Worm (Caenorhabditis elegans) whole organism, L3 larva: ENCODE measurements around the gene F20G2.2.

Source experiments
- R02D3.7 ChIP-seq: fragments of 150-350 bp; optimal IDR thresholded peaks from 2 replicates; lab custom pipeline; 2014; ENCODE audit warnings: missing biosample characterization, missing genetic modification characterization
- ZK546.5 ChIP-seq: sonication (generic microtip); optimal IDR thresholded peaks from 2 replicates; lab custom pipeline; 2017; ENCODE audit warnings: missing biosample characterization, missing genetic modification characterization
- aly-2 ChIP-seq: fragments of 150-350 bp; optimal IDR thresholded peaks from 2 replicates; lab custom pipeline; 2014; ENCODE audit warnings: missing biosample characterization, missing genetic modification characterization
- ama-1 ChIP-seq: fragments of 150-350 bp; optimal IDR thresholded peaks from 2 replicates; lab custom pipeline; 2018
- ceh-82 ChIP-seq: fragments of 150-350 bp; optimal IDR thresholded peaks from 2 replicates; lab custom pipeline; 2014; ENCODE audit warnings: missing biosample characterization, missing genetic modification characterization
- ceh-9 ChIP-seq: sonication (generic microtip); optimal IDR thresholded peaks from 2 replicates; lab custom pipeline; 2018; ENCODE audit warnings: missing biosample characterization, missing genetic modification characterization
- daf-12 ChIP-seq: fragments of 150-350 bp; optimal IDR thresholded peaks from 2 replicates; lab custom pipeline; 2014; ENCODE audit warnings: missing biosample characterization, missing genetic modification reagents, missing genetic modification characterization
- egl-27 ChIP-seq: sonication (generic microtip); optimal IDR thresholded peaks from 4 replicates; lab custom pipeline; 2017; ENCODE audit warnings: missing biosample characterization, missing genetic modification reagents, missing genetic modification characterization
- egl-5 ChIP-seq: fragments of 150-350 bp; optimal IDR thresholded peaks from 2 replicates; lab custom pipeline; 2017; ENCODE audit warnings: missing biosample characterization, missing genetic modification reagents, missing genetic modification characterization, inconsistent platforms
- elt-1 ChIP-seq: fragments of 150-350 bp; optimal IDR thresholded peaks from 2 replicates; lab custom pipeline; 2014; ENCODE audit warnings: missing biosample characterization, missing genetic modification characterization
- elt-2 ChIP-seq: sonication (generic microtip); optimal IDR thresholded peaks from 2 replicates; lab custom pipeline; 2016; ENCODE audit warnings: missing genetic modification reagents, mild to moderate bottlenecking, missing genetic modification characterization, missing compliant biosample characterization
- eor-1 ChIP-seq, 2 experiments: fragments of 150-350 bp; optimal IDR thresholded peaks; 2 replicates each; lab custom pipeline; 2014 to 2018; ENCODE audit warnings: missing biosample characterization in 2 of 2, missing genetic modification characterization in 2 of 2
- fkh-10 ChIP-seq: sonication (generic microtip); optimal IDR thresholded peaks from 2 replicates; lab custom pipeline; 2017; ENCODE audit warnings: missing biosample characterization, missing genetic modification reagents, missing genetic modification characterization
- fkh-2 ChIP-seq: fragments of 150-350 bp; optimal IDR thresholded peaks from 2 replicates; lab custom pipeline; 2014; ENCODE audit warnings: missing biosample characterization, missing genetic modification reagents, missing genetic modification characterization
- fos-1 ChIP-seq: fragments of 150-350 bp; optimal IDR thresholded peaks from 2 replicates; lab custom pipeline; 2014; ENCODE audit warnings: missing biosample characterization, missing genetic modification characterization
- hmg-11 ChIP-seq: sonication (generic microtip); optimal IDR thresholded peaks from 2 replicates; lab custom pipeline; 2016; ENCODE audit warnings: missing genetic modification characterization, missing compliant biosample characterization
- jun-1 ChIP-seq: fragments of 150-350 bp; optimal IDR thresholded peaks from 2 replicates; lab custom pipeline; 2014; ENCODE audit warnings: missing biosample characterization, missing genetic modification reagents, missing genetic modification characterization
- lin-15B ChIP-seq: fragments of 150-350 bp; optimal IDR thresholded peaks from 2 replicates; lab custom pipeline; 2014; ENCODE audit warnings: missing biosample characterization, missing genetic modification characterization
- lin-39 ChIP-seq: fragments of 150-350 bp; optimal IDR thresholded peaks from 2 replicates; lab custom pipeline; 2018; ENCODE audit warnings: missing biosample characterization, missing genetic modification reagents, missing genetic modification characterization
- lsy-12 ChIP-seq: sonication (generic microtip); optimal IDR thresholded peaks from 2 replicates; lab custom pipeline; 2016; ENCODE audit warnings: mild to moderate bottlenecking, missing genetic modification characterization, missing compliant biosample characterization
- mdl-1 ChIP-seq: fragments of 150-350 bp; optimal IDR thresholded peaks from 2 replicates; lab custom pipeline; 2014; ENCODE audit warnings: missing biosample characterization, missing genetic modification characterization
- nfya-1 ChIP-seq: sonication (generic microtip); optimal IDR thresholded peaks from 2 replicates; lab custom pipeline; 2017; ENCODE audit warnings: missing genetic modification characterization, mild to moderate bottlenecking, missing compliant biosample characterization, antibody characterized with exemption, moderate library complexity; ENCODE audit not compliant: insufficient read depth
- nhr-11 ChIP-seq: fragments of 150-350 bp; optimal IDR thresholded peaks from 2 replicates; lab custom pipeline; 2014; ENCODE audit warnings: missing biosample characterization, missing genetic modification characterization
- nhr-12 ChIP-seq: fragments of 150-350 bp; optimal IDR thresholded peaks from 2 replicates; lab custom pipeline; 2014; ENCODE audit warnings: missing biosample characterization, missing genetic modification characterization
- nhr-23 ChIP-seq: fragments of 150-350 bp; optimal IDR thresholded peaks from 2 replicates; lab custom pipeline; 2014; ENCODE audit warnings: missing biosample characterization, missing genetic modification reagents, missing genetic modification characterization
- nhr-237 ChIP-seq: fragments of 150-350 bp; optimal IDR thresholded peaks from 2 replicates; lab custom pipeline; 2014; ENCODE audit warnings: missing biosample characterization, missing genetic modification characterization
- nhr-25 ChIP-seq: sonication (generic microtip); optimal IDR thresholded peaks from 2 replicates; lab custom pipeline; 2017; ENCODE audit warnings: missing biosample characterization, missing genetic modification characterization
- nhr-28 ChIP-seq: fragments of 150-350 bp; optimal IDR thresholded peaks from 2 replicates; lab custom pipeline; 2014; ENCODE audit warnings: missing biosample characterization, missing genetic modification characterization
- nhr-43 ChIP-seq: sonication (generic microtip); optimal IDR thresholded peaks from 2 replicates; lab custom pipeline; 2016; ENCODE audit warnings: mild to moderate bottlenecking, missing genetic modification characterization, missing compliant biosample characterization; ENCODE audit not compliant: poor library complexity, severe bottlenecking
- nhr-76 ChIP-seq: fragments of 150-350 bp; sonication (generic microtip); optimal IDR thresholded peaks from 5 replicates; lab custom pipeline; 2014; ENCODE audit warnings: missing biosample characterization, missing genetic modification characterization
- nhr-77 ChIP-seq: fragments of 150-350 bp; optimal IDR thresholded peaks from 2 replicates; lab custom pipeline; 2014; ENCODE audit warnings: missing biosample characterization, missing genetic modification characterization
- pha-4 ChIP-seq: fragments of 150-350 bp; optimal IDR thresholded peaks from 2 replicates; lab custom pipeline; 2014; ENCODE audit warnings: missing biosample characterization, missing genetic modification reagents, missing genetic modification characterization
- pqm-1 ChIP-seq: fragments of 150-350 bp; optimal IDR thresholded peaks from 2 replicates; lab custom pipeline; 2017; ENCODE audit warnings: missing biosample characterization, missing genetic modification characterization, inconsistent platforms
- skn-1 ChIP-seq: fragments of 150-350 bp; optimal IDR thresholded peaks from 2 replicates; lab custom pipeline; 2014; ENCODE audit warnings: missing biosample characterization, missing genetic modification characterization
- snpc-4 ChIP-seq: fragments of 150-350 bp; optimal IDR thresholded peaks from 2 replicates; lab custom pipeline; 2014; ENCODE audit warnings: missing biosample characterization, missing genetic modification characterization
- unc-62 ChIP-seq: fragments of 150-350 bp; sonication (generic microtip); optimal IDR thresholded peaks from 4 replicates; lab custom pipeline; 2014; ENCODE audit warnings: missing biosample characterization, missing genetic modification reagents, missing genetic modification characterization
- zag-1 ChIP-seq: fragments of 150-350 bp; optimal IDR thresholded peaks from 2 replicates; lab custom pipeline; 2014; ENCODE audit warnings: missing biosample characterization, missing genetic modification characterization
- ztf-11 ChIP-seq: fragments of 150-350 bp; optimal IDR thresholded peaks from 2 replicates; lab custom pipeline; 2014; ENCODE audit warnings: missing biosample characterization, missing genetic modification characterization
- ztf-4 ChIP-seq: fragments of 150-350 bp; optimal IDR thresholded peaks from 2 replicates; lab custom pipeline; 2014; ENCODE audit warnings: missing biosample characterization, missing genetic modification characterization

Gene F20G2.2

DNA sequence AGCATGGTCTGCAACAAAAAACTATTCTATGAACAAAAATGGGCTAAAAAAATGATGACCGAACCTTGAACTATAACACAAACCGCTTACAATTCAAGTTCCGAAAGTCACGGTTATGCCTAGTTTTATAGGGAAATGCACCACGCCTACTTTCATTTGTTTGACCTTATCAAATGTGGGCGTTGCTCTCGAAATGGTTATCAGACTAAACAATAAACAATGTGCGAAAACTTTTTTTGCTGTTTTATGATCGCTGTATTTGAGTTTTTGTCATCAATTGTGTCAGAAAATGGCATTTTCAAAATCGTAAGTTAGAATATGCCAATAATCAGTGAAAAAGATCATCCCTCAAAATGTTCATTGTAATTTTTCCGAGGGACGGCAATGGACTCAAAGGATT is 20.1 kb downstream of the F20G2.2 start, which contains the start of gene F35E12.6:
TSS of gene F35E12.6 (minus strand) at position 101 of the 400 bp plus-strand sequence.
- TF ChIP-seq eor-1 (tag; optimal IDR thresholded peaks at IDR 0.05; lab: Kevin White, UChicago) (no peak), R02D3.7 (no peak), lin-39 (no peak), elt-2 (tag; lab: Kevin White, UChicago) (peak; percentile 36), fkh-2 (tag; lab: Kevin White, UChicago) (no peak)

- TF ChIP-seq daf-12 (tag; lab: Kevin White, UChicago) (no peak), elt-2 (tag; lab: Kevin White, UChicago) (peak; percentile 58), pqm-1 (tag; lab: Kevin White, UChicago) (peak; percentile 35)
These were observed 25.4 kb downstream of the F20G2.2 start, which contains the start of gene dct-17 for ce11 chrV:13730762-13731161. Gene dct-17 (minus strand): TSS chrV:13730784.

DNA sequence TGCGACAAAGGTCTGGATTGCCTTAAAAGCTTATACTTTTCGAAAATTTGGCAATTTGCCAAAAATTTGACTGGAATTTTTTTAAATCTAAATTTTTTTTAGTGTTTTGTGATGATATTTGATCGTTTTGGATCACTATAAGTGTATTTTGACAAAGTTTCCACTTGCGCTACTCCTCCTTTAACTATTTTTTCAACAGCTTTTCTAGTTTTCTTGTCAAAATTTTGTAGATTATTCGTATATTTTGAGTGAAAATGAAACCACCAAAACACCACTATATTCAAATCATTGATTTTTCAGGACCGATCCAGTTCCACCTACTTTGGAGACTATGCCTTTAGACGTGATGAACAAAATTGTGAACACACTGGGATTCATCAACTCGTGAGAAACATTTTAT is 30.6 kb downstream of the F20G2.2 start, which contains the start of gene fbxa-181:
TSS of gene fbxa-181 (plus strand) at position 301 of the 400 bp plus-strand sequence.
- TF ChIP-seq lin-15B (tag; lab: Kevin White, UChicago): no peak
- no peak for TF ChIP-seq hmg-11 (tag; lab: Kevin White, UChicago)
- no peak for TF ChIP-seq nhr-76
- no peak for TF ChIP-seq snpc-4 (tag; lab: Kevin White, UChicago)
- TF ChIP-seq mdl-1 (tag; lab: Kevin White, UChicago): no peak
- TF ChIP-seq ceh-9 (tag; lab: Kevin White, UChicago): no peak
- no peak for TF ChIP-seq ZK546.5 (tag; lab: Kevin White, UChicago)
- no peak for TF ChIP-seq pha-4
- no peak for TF ChIP-seq skn-1 (tag; lab: Kevin White, UChicago)
- no peak for TF ChIP-seq egl-5 (tag; lab: Kevin White, UChicago)
- TF ChIP-seq nhr-12 (tag; lab: Kevin White, UChicago): no peak
- no peak for TF ChIP-seq R02D3.7
- TF ChIP-seq zag-1 (tag; lab: Kevin White, UChicago): no peak
- no peak for TF ChIP-seq fkh-10
- TF ChIP-seq, all 47 proteins: peak for 0

DNA sequence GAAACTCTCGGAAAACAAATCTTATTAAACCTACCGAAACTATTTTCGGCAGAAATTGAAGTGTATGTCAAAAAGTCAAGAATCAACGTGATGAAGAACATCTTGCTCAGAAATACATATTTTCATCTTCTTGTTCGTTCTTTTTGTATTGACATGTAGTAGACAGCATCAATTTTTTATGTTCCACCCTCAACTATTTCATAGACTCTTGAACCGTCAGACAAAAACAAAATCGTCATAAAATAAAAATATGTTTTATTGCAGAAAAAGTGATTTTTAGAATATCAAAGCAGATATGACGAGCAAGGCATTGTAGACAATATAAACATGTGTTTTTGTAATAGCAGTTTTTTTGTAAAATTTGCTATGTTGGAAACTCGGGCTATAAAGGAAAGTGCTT is 31.4 kb downstream of the F20G2.2 start, which contains the start of gene F35E12.2:
TSS of gene F35E12.2 (minus strand) at position 101 of the 400 bp plus-strand sequence.
- TF ChIP-seq R02D3.7: no peak
- no peak for TF ChIP-seq elt-1 (tag; lab: Kevin White, UChicago)
- no peak for TF ChIP-seq lin-15B (tag; lab: Kevin White, UChicago)
- no peak for TF ChIP-seq nhr-25
- TF ChIP-seq egl-27 (tag; lab: Kevin White, UChicago): no peak
- TF ChIP-seq nhr-11 (tag; lab: Kevin White, UChicago): no peak
- no peak for TF ChIP-seq nhr-76

DNA sequence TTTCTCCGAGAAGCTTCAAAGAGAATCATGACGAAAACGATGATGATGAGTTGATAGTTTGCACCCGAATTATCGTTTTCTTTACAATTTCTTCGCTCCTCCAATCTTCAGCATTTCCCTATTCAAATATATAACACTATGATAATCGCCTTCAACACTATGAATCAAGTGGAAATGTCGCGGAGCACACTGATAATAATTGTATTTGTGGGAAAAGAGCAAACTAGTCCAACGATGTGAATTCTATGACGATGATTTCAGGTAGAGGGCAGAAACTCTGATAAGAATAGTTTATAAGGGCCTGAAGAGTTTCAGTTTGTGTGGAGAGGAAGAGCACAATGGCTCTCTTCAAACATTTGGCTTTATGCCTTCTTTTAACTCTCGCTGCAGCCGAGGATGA is 39.7 kb downstream of the F20G2.2 start, which contains the start of gene T01D3.6:
TSS of gene T01D3.6 (plus strand) at position 294 of the 400 bp plus-strand sequence.
- TF ChIP-seq nhr-25 (no peak), nhr-11 (tag; lab: Kevin White, UChicago) (no peak), pqm-1 (tag; lab: Kevin White, UChicago) (peak; percentile 71), elt-2 (tag; lab: Kevin White, UChicago) (peak; percentile 79)

ce11 chrV:13715223-13715686 is 41.0 kb downstream of the F20G2.2 start, which contains the start of gene zipt-9:
Gene zipt-9 (minus strand): TSS chrV:13715273.
- peak; percentile 72 for TF ChIP-seq lin-39
- peak; percentile 48 for TF ChIP-seq nhr-11 (tag; lab: Kevin White, UChicago)
- peak; percentile 60 for TF ChIP-seq fkh-10
- TF ChIP-seq aly-2 (tag; lab: Kevin White, UChicago): no peak
- TF ChIP-seq zag-1 (tag; lab: Kevin White, UChicago): no peak
- TF ChIP-seq lin-15B (tag; lab: Kevin White, UChicago): peak; percentile 91
- no peak for TF ChIP-seq daf-12 (tag; lab: Kevin White, UChicago)
- TF ChIP-seq ama-1 (lab: Kevin White, UChicago): no peak
- TF ChIP-seq egl-5 (tag; lab: Kevin White, UChicago): peak; percentile 45
- no peak for TF ChIP-seq fos-1 (tag; lab: Kevin White, UChicago)
- TF ChIP-seq nfya-1 (tag; lab: Kevin White, UChicago): no peak
- no peak for TF ChIP-seq nhr-77 (tag; lab: Kevin White, UChicago)
- peak; percentile 82 for TF ChIP-seq pha-4
- no peak for TF ChIP-seq nhr-237 (tag; lab: Kevin White, UChicago)
- TF ChIP-seq nhr-12 (tag; lab: Kevin White, UChicago): no peak
- TF ChIP-seq pqm-1 (tag; lab: Kevin White, UChicago): peak; percentile 62
- TF ChIP-seq skn-1 (tag; lab: Kevin White, UChicago): peak; percentile 56
- no peak for TF ChIP-seq nhr-28 (tag; lab: Kevin White, UChicago)
- TF ChIP-seq unc-62 (GFP tag; lab: Kevin White, UChicago): no peak
- TF ChIP-seq elt-2 (tag; lab: Kevin White, UChicago): peak; percentile 47
- no peak for TF ChIP-seq ztf-4 (tag; lab: Kevin White, UChicago)
- TF ChIP-seq ztf-11 (tag; lab: Kevin White, UChicago): no peak
- TF ChIP-seq lsy-12 (tag; lab: Kevin White, UChicago): peak; percentile 5
- peak; percentile 4 for TF ChIP-seq ceh-82
- TF ChIP-seq mdl-1 (tag; lab: Kevin White, UChicago): no peak
- peak; percentile 67 for TF ChIP-seq nhr-23 (tag; lab: Kevin White, UChicago)
- peak; percentile 76 for TF ChIP-seq nhr-25
- peak; percentile 84 for TF ChIP-seq snpc-4 (tag; lab: Kevin White, UChicago)
- TF ChIP-seq R02D3.7: peak; percentile 15
- TF ChIP-seq jun-1: no peak
- TF ChIP-seq nhr-43 (tag; lab: Kevin White, UChicago): peak; percentile 43
- no peak for TF ChIP-seq elt-1 (tag; lab: Kevin White, UChicago)
- TF ChIP-seq ZK546.5 (tag; lab: Kevin White, UChicago): no peak
- TF ChIP-seq, all 47 proteins: peak for 16
